Fruit fly (Drosophila melanogaster): ENCODE measurements around the gene ctp.
A peak's percentile ranks its signal among the peaks of the same experiment; 100 is the strongest.

Gene ctp

dm6 chrX:4647316-4648046, 40.1 kb upstream of the ctp start, which contains the start of the genes HLH4C and mRpL30 (continued):
- TF ChIP-seq Doc3 (GFP tag; IDR thresholded peaks at IDR 0.05; ENCODE audit: partially characterized antibody) (peak; percentile 70), CG34224 (GFP tag; IDR thresholded peaks at IDR 0.05; ENCODE audit: partially characterized antibody) (peak; percentile 90), salm (tag; optimal IDR thresholded peaks at IDR 0.05) (no peak), CG18619 (GFP tag; optimal IDR thresholded peaks at IDR 0.05) (no peak), Hr51 (GFP tag; optimal IDR thresholded peaks at IDR 0.05) (no peak), dm (GFP tag; optimal IDR thresholded peaks at IDR 0.05) (no peak), row (GFP tag; IDR thresholded peaks at IDR 0.05) (no peak), Doc2 (GFP tag; IDR thresholded peaks at IDR 0.05) (no peak), org-1 (GFP tag; optimal IDR thresholded peaks at IDR 0.05) (no peak), CG2129 (GFP tag; IDR thresholded peaks at IDR 0.05; ENCODE audit: partially characterized antibody) (0 out of 2 replicates have a peak, but pooled peaks have one; percentile 20), Bgb (GFP tag; IDR thresholded peaks at IDR 0.05; ENCODE audit: partially characterized antibody) (peak; percentile 90), hb (GFP tag; IDR thresholded peaks at IDR 0.05; ENCODE audit: partially characterized antibody) (peak; percentile 97), Nf-YB (GFP tag; optimal IDR thresholded peaks at IDR 0.05) (peak; percentile 95), Scr (GFP tag; IDR thresholded peaks at IDR 0.05; ENCODE audit: partially characterized antibody) (peak; percentile 78), amos (GFP tag; IDR thresholded peaks at IDR 0.05; ENCODE audit: partially characterized antibody) (peak; percentile 81; the same call in 1 of the 2 replicates), pzg (GFP tag; optimal IDR thresholded peaks at IDR 0.05) (peak; percentile 45), MESR4 (GFP tag; optimal IDR thresholded peaks at IDR 0.05) (peak; percentile 62), exex (tag; optimal IDR thresholded peaks at IDR 0.05) (peak; percentile 6), Nf-YC (tag; optimal IDR thresholded peaks at IDR 0.05) (peak; percentile 94), ato (GFP tag; IDR thresholded peaks at IDR 0.05; ENCODE audit: partially characterized antibody) (peak; percentile 97), abd-A (tag; optimal IDR thresholded peaks at IDR 0.05) (no peak), MBD-R2 (GFP tag; IDR thresholded peaks at IDR 0.05) (peak; percentile 29; the same call in 1 of the 2 replicates), B-H2 (GFP tag; optimal IDR thresholded peaks at IDR 0.05) (no peak), seq (GFP tag; IDR thresholded peaks at IDR 0.05) (peak; percentile 61; the same call in 1 of the 2 replicates), kah (GFP tag; optimal IDR thresholded peaks at IDR 0.05) (no peak), pum (GFP tag; optimal IDR thresholded peaks at IDR 0.05) (no peak), YL-1 (GFP tag; optimal IDR thresholded peaks at IDR 0.05) (peak; percentile 39), CG16813 (GFP tag; IDR thresholded peaks at IDR 0.05; ENCODE audit: partially characterized antibody) (peak; percentile 81), tin (GFP tag; optimal IDR thresholded peaks at IDR 0.05) (no peak), phol (tag; optimal IDR thresholded peaks at IDR 0.05) (no peak), yki (optimal IDR thresholded peaks at IDR 0.05) (no peak), Opbp (GFP tag; IDR thresholded peaks at IDR 0.05; ENCODE audit: partially characterized antibody) (peak; percentile 95; the same call in 2 of the 3 replicates), CG7963 (GFP tag; IDR thresholded peaks at IDR 0.05; ENCODE audit: partially characterized antibody) (peak; percentile 98), HLH4C (GFP tag; IDR thresholded peaks at IDR 0.05; ENCODE audit: partially characterized antibody) (peak; percentile 100), nerfin-2 (GFP tag; IDR thresholded peaks at IDR 0.05; ENCODE audit: partially characterized antibody) (peak; percentile 99), Dll (GFP tag; IDR thresholded peaks at IDR 0.05; ENCODE audit: partially characterized antibody) (peak; percentile 74; the same call in 2 of the 4 replicates), CHES-1-like (GFP tag; optimal IDR thresholded peaks at IDR 0.05) (no peak), CG17829 (tag; optimal IDR thresholded peaks at IDR 0.05) (no peak), inv (GFP tag; IDR thresholded peaks at IDR 0.05; ENCODE audit: partially characterized antibody) (peak; percentile 60), Sry-β (GFP tag; optimal IDR thresholded peaks at IDR 0.05) (no peak)
